Worm (Caenorhabditis elegans): Measurements from ENCODE around the gene gon-4.

Gene gon-4

ce11 chrIV:10191498-10191897 lies 6.1 kb upstream of the gon-4 start:
- TF ChIP-seq snpc-4 (tag; optimal IDR thresholded peaks at IDR 0.05) (no peak), F13H6.1 (tag; optimal IDR thresholded peaks at IDR 0.05) (no peak), crh-2 (tag; optimal IDR thresholded peaks at IDR 0.05) (no peak), ceh-82 (tag; optimal IDR thresholded peaks at IDR 0.05) (no peak), elt-3 (tag; optimal IDR thresholded peaks at IDR 0.05) (no peak), ZK546.5 (tag; optimal IDR thresholded peaks at IDR 0.05) (no peak), nhr-25 (tag; optimal IDR thresholded peaks at IDR 0.05) (no peak), ztf-1 (GFP tag; conservative IDR thresholded peaks at IDR 0.05) (no peak), C34F6.9 (tag; optimal IDR thresholded peaks at IDR 0.05) (no peak), ztf-4 (tag; optimal IDR thresholded peaks at IDR 0.05) (no peak), fos-1 (tag; optimal IDR thresholded peaks at IDR 0.05) (no peak), dmd-4 (tag; optimal IDR thresholded peaks at IDR 0.05) (no peak), unc-62 (GFP tag; optimal IDR thresholded peaks at IDR 0.05) (no peak), unc-39 (tag; optimal IDR thresholded peaks at IDR 0.05) (no peak), mab-5 (tag; optimal IDR thresholded peaks at IDR 0.05) (no peak), nhr-237 (tag; optimal IDR thresholded peaks at IDR 0.05) (no peak), lin-39 (tag; optimal IDR thresholded peaks at IDR 0.05) (no peak)

ce11 chrIV:10194345-10194744 lies 3.3 kb upstream of the gon-4 start, which contains the start of gene ptrg-1:
TSS of gene ptrg-1 (minus strand) at chrIV:10194445.
- TF ChIP-seq nhr-11 (tag; optimal IDR thresholded peaks at IDR 0.05) (no peak), F13H6.1 (tag; optimal IDR thresholded peaks at IDR 0.05) (no peak), ztf-1 (GFP tag; conservative IDR thresholded peaks at IDR 0.05) (no peak), ama-1 (optimal IDR thresholded peaks at IDR 0.05) (no peak), ZK546.5 (tag; optimal IDR thresholded peaks at IDR 0.05) (no peak), C34F6.9 (tag; optimal IDR thresholded peaks at IDR 0.05) (no peak), ztf-11 (tag; optimal IDR thresholded peaks at IDR 0.05) (no peak), mdl-1 (tag; optimal IDR thresholded peaks at IDR 0.05) (no peak), ceh-16 (tag; optimal IDR thresholded peaks at IDR 0.05) (no peak), unc-62 (GFP tag; optimal IDR thresholded peaks at IDR 0.05) (no peak), nhr-6 (tag; optimal IDR thresholded peaks at IDR 0.05) (no peak)

DNA sequence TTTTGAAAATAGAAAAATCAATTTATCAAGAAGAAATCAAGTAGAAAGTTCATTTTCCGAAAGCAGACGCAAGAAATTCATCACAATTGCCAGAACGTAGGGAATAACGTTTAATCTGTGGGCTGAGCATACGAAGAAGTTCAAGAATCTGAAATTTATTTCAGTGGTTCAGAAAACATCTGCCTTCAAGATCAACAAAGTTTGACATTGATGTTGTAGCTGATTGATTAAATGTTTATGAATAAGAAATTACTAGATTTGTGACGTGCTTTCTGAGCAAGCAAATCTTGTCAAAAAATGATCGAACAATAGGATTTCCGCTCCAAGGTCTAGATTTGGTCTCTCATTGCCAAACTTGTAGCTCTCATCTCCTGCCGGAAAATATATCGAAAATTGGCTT lies 8.6 kb downstream of the gon-4 start, which contains the start of gene K04D7.6:
K04D7.6 (minus strand) TSS at position 101 of the 400 bp plus-strand sequence.
- TF ChIP-seq mab-5 (tag; optimal IDR thresholded peaks at IDR 0.05): no peak
- TF ChIP-seq crh-2 (tag; optimal IDR thresholded peaks at IDR 0.05): no peak
- TF ChIP-seq unc-39 (tag; optimal IDR thresholded peaks at IDR 0.05): no peak
- no peak for TF ChIP-seq sem-4 (tag; optimal IDR thresholded peaks at IDR 0.05)
- TF ChIP-seq peb-1 (tag; optimal IDR thresholded peaks at IDR 0.05): no peak
- TF ChIP-seq egl-27 (tag; optimal IDR thresholded peaks at IDR 0.05): no peak
- no peak for TF ChIP-seq fos-1 (tag; optimal IDR thresholded peaks at IDR 0.05)
- no peak for TF ChIP-seq R02D3.7 (tag; optimal IDR thresholded peaks at IDR 0.05)
- no peak for TF ChIP-seq elt-1 (tag; optimal IDR thresholded peaks at IDR 0.05)
- TF ChIP-seq nhr-21 (tag; optimal IDR thresholded peaks at IDR 0.05): no peak
- TF ChIP-seq ZK546.5 (tag; optimal IDR thresholded peaks at IDR 0.05): no peak
- no peak for TF ChIP-seq skn-1 (tag; optimal IDR thresholded peaks at IDR 0.05)
- TF ChIP-seq lin-13 (GFP tag; optimal IDR thresholded peaks at IDR 0.05): no peak
- TF ChIP-seq ama-1 (optimal IDR thresholded peaks at IDR 0.05): no peak

- TF ChIP-seq nhr-77 (tag; optimal IDR thresholded peaks at IDR 0.05) (no peak), lsy-2 (tag; optimal IDR thresholded peaks at IDR 0.05) (no peak), ama-1 (optimal IDR thresholded peaks at IDR 0.05) (no peak), lin-11 (tag; optimal IDR thresholded peaks at IDR 0.05) (no peak), elt-3 (tag; optimal IDR thresholded peaks at IDR 0.05) (no peak), zag-1 (tag; optimal IDR thresholded peaks at IDR 0.05) (no peak), mab-5 (tag; optimal IDR thresholded peaks at IDR 0.05) (no peak), peb-1 (tag; optimal IDR thresholded peaks at IDR 0.05) (no peak), mdl-1 (tag; optimal IDR thresholded peaks at IDR 0.05) (no peak), egl-27 (tag; optimal IDR thresholded peaks at IDR 0.05) (no peak), nhr-23 (tag; optimal IDR thresholded peaks at IDR 0.05) (no peak), snpc-4 (tag; optimal IDR thresholded peaks at IDR 0.05) (no peak)
Observed at ce11 chrIV:10214811-10215210, 17.2 kb downstream of the gon-4 start, which contains the start of gene abt-1. TSS of gene abt-1 (minus strand) at chrIV:10214911.

DNA sequence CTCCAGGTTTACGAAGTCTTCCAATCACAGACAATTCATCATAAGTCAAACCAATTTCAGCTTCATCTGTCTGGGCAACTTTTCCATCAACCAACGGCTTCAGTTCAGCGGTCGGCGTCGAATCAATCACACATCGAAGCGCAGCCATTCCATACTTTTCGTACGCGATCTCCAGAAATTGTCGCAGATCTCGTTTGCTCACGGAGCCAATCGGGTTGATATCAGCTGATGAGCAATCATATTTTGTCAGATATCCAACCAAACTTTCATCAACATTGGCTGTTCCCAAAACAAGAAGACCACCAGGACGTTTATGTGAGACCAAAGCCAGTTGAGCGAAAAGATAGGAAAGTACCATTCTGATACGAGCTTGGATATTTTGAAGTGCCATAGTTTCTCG lies 17.8 kb downstream of the gon-4 start:
- TF ChIP-seq nhr-25 (tag; optimal IDR thresholded peaks at IDR 0.05) (no peak), snpc-4 (tag; optimal IDR thresholded peaks at IDR 0.05) (no peak), nhr-21 (tag; optimal IDR thresholded peaks at IDR 0.05) (no peak), blmp-1 (tag; optimal IDR thresholded peaks at IDR 0.05; ENCODE audit: insufficient read depth) (no peak), zag-1 (tag; optimal IDR thresholded peaks at IDR 0.05) (no peak), unc-55 (GFP tag; optimal IDR thresholded peaks at IDR 0.05) (no peak), lsy-2 (tag; optimal IDR thresholded peaks at IDR 0.05) (no peak), elt-3 (tag; optimal IDR thresholded peaks at IDR 0.05) (no peak), ceh-16 (tag; optimal IDR thresholded peaks at IDR 0.05) (no peak), sma-9 (GFP tag; optimal IDR thresholded peaks at IDR 0.05) (no peak), sma-9 (tag; optimal IDR thresholded peaks at IDR 0.05) (no peak)
